Fruit fly (Drosophila melanogaster) whole organism, adult: ENCODE results near the gene CG44088.

Source experiments
- CG5204 ChIP-seq: fragments of 200-800 bp; sonication (Bioruptor generic); optimal IDR thresholded peaks from 2 replicates; lab custom pipeline; 2016; ENCODE audit warnings: missing biosample characterization, missing genetic modification characterization
- CG7045 ChIP-seq: fragments of 200-800 bp; sonication (Bioruptor generic); optimal IDR thresholded peaks from 2 replicates; lab custom pipeline; 2017; ENCODE audit warnings: missing biosample characterization, mild to moderate bottlenecking, missing genetic modification characterization

The CG44088 gene

dm6 chr3R:4725349-4725748, 49.5 kb downstream of the CG44088 start:
- TF ChIP-seq CG7045 (no peak), CG5204 (GFP tag; lab: Kevin White, UChicago) (no peak)
